Fruit fly (Drosophila melanogaster): ENCODE measurements around the gene CG13639.
A peak's percentile ranks its signal among the peaks of the same experiment; 100 is the strongest.

Gene CG13639

DNA sequence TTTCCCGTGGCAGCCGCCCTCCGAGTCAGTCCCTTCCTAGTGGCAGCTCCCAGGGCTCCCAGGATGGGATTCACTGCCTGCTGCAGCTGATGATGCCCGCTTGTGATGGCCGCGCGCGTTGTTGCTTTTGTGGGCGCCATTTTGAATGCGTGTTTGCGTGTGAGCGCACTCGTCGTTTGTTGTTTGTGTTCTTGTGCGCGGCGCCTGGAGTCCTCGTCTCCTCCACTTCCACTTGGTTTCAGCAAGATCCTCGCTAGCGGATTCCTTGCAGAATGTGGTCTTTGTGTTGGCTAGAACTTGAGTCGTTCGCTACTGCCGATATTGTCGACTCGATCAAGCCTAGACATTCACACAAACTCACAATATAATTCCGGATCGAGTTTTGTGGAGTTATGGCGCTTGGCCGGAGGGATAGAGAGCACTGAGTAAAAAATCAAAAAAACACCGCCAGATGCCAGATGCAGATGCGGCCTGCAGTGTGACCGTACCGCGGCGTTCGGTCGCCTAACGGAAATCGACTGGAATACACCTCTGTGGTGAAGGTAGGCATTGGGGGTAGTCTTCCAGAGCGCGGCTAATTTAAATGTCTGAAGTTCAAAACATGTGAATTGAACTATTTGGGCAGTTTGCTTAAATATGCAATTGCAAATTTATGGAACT lies 10.4 kb upstream of the CG13639 start, which contains the start of gene CycB3 (continued):
- TF ChIP-seq abd-A (tag; optimal IDR thresholded peaks at IDR 0.05), result no peak
- no peak for TF ChIP-seq pita (GFP tag; optimal IDR thresholded peaks at IDR 0.05)
- TF ChIP-seq CG9797 (GFP tag; optimal IDR thresholded peaks at IDR 0.05), result peak; percentile 98
- no peak for TF ChIP-seq fru (optimal IDR thresholded peaks at IDR 0.05)
- no peak for TF ChIP-seq Drgx (GFP tag; IDR thresholded peaks at IDR 0.05)
- TF ChIP-seq CG1602 (GFP tag; optimal IDR thresholded peaks at IDR 0.05), result no peak
- no peak for TF ChIP-seq Adf1 (GFP tag; IDR thresholded peaks at IDR 0.05)
- TF ChIP-seq HLH54F (GFP tag; optimal IDR thresholded peaks at IDR 0.05), result no peak
- TF ChIP-seq CG2889 (GFP tag; IDR thresholded peaks at IDR 0.05), result no peak
- no peak for TF ChIP-seq sug (tag; optimal IDR thresholded peaks at IDR 0.05)
- TF ChIP-seq CG9876 (GFP tag; optimal IDR thresholded peaks at IDR 0.05), result no peak
- no peak for TF ChIP-seq Doc2 (GFP tag; IDR thresholded peaks at IDR 0.05)
- TF ChIP-seq Dip3 (GFP tag; optimal IDR thresholded peaks at IDR 0.05), result no peak
- no peak for TF ChIP-seq CG5180 (GFP tag; optimal IDR thresholded peaks at IDR 0.05)
- no peak for TF ChIP-seq Chrac-16 (GFP tag; optimal IDR thresholded peaks at IDR 0.05)
- no peak for TF ChIP-seq fd3F (GFP tag; optimal IDR thresholded peaks at IDR 0.05)
- TF ChIP-seq tna (GFP tag; IDR thresholded peaks at IDR 0.05; ENCODE audit: partially characterized antibody), result 0 out of 2 replicates have a peak, but pooled peaks have one; percentile 30
- TF ChIP-seq pho (GFP tag; optimal IDR thresholded peaks at IDR 0.05), result no peak
- no peak for TF ChIP-seq CG10462 (GFP tag; optimal IDR thresholded peaks at IDR 0.05)
- TF ChIP-seq CG4282 (GFP tag; optimal IDR thresholded peaks at IDR 0.05), result no peak
- TF ChIP-seq mld (GFP tag; IDR thresholded peaks at IDR 0.05; ENCODE audit: partially characterized antibody), result no peak
- no peak for TF ChIP-seq wor (GFP tag; IDR thresholded peaks at IDR 0.05)
- TF ChIP-seq CG3281 (GFP tag; optimal IDR thresholded peaks at IDR 0.05), result peak; percentile 41
- TF ChIP-seq crc (GFP tag; optimal IDR thresholded peaks at IDR 0.05), result no peak
- no peak for TF ChIP-seq PHDP (tag; optimal IDR thresholded peaks at IDR 0.05)
- TF ChIP-seq Antp (GFP tag; optimal IDR thresholded peaks at IDR 0.05), result no peak
- peak; percentile 43 for TF ChIP-seq sqz (GFP tag; optimal IDR thresholded peaks at IDR 0.05)
- peak; percentile 99 for TF ChIP-seq Dp (GFP tag; optimal IDR thresholded peaks at IDR 0.05)
- no peak for TF ChIP-seq CG7928 (GFP tag; optimal IDR thresholded peaks at IDR 0.05)
- no peak for TF ChIP-seq CG9609 (GFP tag; optimal IDR thresholded peaks at IDR 0.05)
- TF ChIP-seq gce (GFP tag; IDR thresholded peaks at IDR 0.05), result peak; percentile 39; the same call in 1 of the 3 replicates
- peak; percentile 78 for TF ChIP-seq HLHmδ (GFP tag; optimal IDR thresholded peaks at IDR 0.05)
- TF ChIP-seq chn (GFP tag; optimal IDR thresholded peaks at IDR 0.05), result no peak
- no peak for TF ChIP-seq Lpt (GFP tag; optimal IDR thresholded peaks at IDR 0.05)
- TF ChIP-seq CG12769 (tag; optimal IDR thresholded peaks at IDR 0.05), result no peak
- peak; percentile 88 for TF ChIP-seq Med (GFP tag)
- TF ChIP-seq HLH3B (GFP tag; IDR thresholded peaks at IDR 0.05), result no peak
- peak; percentile 63 for TF ChIP-seq MTF-1 (GFP tag; optimal IDR thresholded peaks at IDR 0.05; ENCODE audit: borderline replicate concordance)
- TF ChIP-seq gcm (GFP tag; optimal IDR thresholded peaks at IDR 0.05), result no peak
- TF ChIP-seq al (GFP tag; IDR thresholded peaks at IDR 0.05), result no peak
- no peak for TF ChIP-seq CG12299 (tag; optimal IDR thresholded peaks at IDR 0.05)
- peak; percentile 28 for TF ChIP-seq CG9817 (tag; optimal IDR thresholded peaks at IDR 0.05)
- TF ChIP-seq CG34376 (GFP tag; optimal IDR thresholded peaks at IDR 0.05), result no peak
- peak; percentile 68 for TF ChIP-seq MBD-R2 (GFP tag; IDR thresholded peaks at IDR 0.05)
- no peak for TF ChIP-seq jumu (GFP tag; optimal IDR thresholded peaks at IDR 0.05)
- no peak for TF ChIP-seq fd96Cb (tag; optimal IDR thresholded peaks at IDR 0.05)
- TF ChIP-seq luna (GFP tag; optimal IDR thresholded peaks at IDR 0.05), result no peak
- TF ChIP-seq CG10321 (GFP tag; IDR thresholded peaks at IDR 0.05), result no peak
- peak; percentile 11 for TF ChIP-seq gsb-n (tag; optimal IDR thresholded peaks at IDR 0.05)
- no peak for TF ChIP-seq CG16813 (GFP tag; IDR thresholded peaks at IDR 0.05; ENCODE audit: partially characterized antibody)
- TF ChIP-seq Dref (GFP tag; IDR thresholded peaks at IDR 0.05), result peak; percentile 74
